Fruit fly (Drosophila melanogaster) whole organism, embryonic: ENCODE data around the gene Neu2.

Experiments
- ATbp ChIP-seq: fragments of 200-800 bp; sonication (Bioruptor generic); optimal IDR thresholded peaks from 2 replicates; lab custom pipeline; 2017; ENCODE audit warnings: missing biosample characterization, mild to moderate bottlenecking, missing genetic modification characterization, missing genetic modification reagents
- Blimp-1 ChIP-seq: fragments of 200-800 bp; sonication (Bioruptor generic); optimal IDR thresholded peaks from 3 replicates; lab custom pipeline; 2018; ENCODE audit warnings: missing biosample characterization, missing genetic modification characterization, mild to moderate bottlenecking, moderate library complexity, missing genetic modification reagents
- CG11504 ChIP-seq: fragments of 200-800 bp; sonication (Bioruptor generic); optimal IDR thresholded peaks from 3 replicates; lab custom pipeline; 2019; ENCODE audit warnings: missing biosample characterization, mild to moderate bottlenecking, missing genetic modification characterization, moderate library complexity
- CG12071 ChIP-seq: fragments of 200-800 bp; sonication (Bioruptor generic); optimal IDR thresholded peaks from 3 replicates; lab custom pipeline; 2018; ENCODE audit warnings: missing biosample characterization, mild to moderate bottlenecking, missing genetic modification characterization
- CG12769 ChIP-seq: fragments of 200-800 bp; sonication (Bioruptor generic); optimal IDR thresholded peaks from 2 replicates; lab custom pipeline; 2019; ENCODE audit warnings: missing biosample characterization, mild to moderate bottlenecking, missing genetic modification characterization, moderate library complexity
- CG14014 ChIP-seq: fragments of 200-800 bp; sonication (Bioruptor generic); IDR thresholded peaks from 2 replicates; pipeline ENCODE4 v1.3.6; 2022; ENCODE audit warnings: missing biosample characterization, missing genetic modification characterization
- CG15269 ChIP-seq: fragments of 200-800 bp; sonication (Bioruptor generic); optimal IDR thresholded peaks from 2 replicates; lab custom pipeline; 2018; ENCODE audit warnings: missing biosample characterization, mild to moderate bottlenecking, missing genetic modification characterization, moderate library complexity
- CG17328 ChIP-seq: fragments of 200-800 bp; sonication (Bioruptor generic); IDR thresholded peaks from 2 replicates; pipeline ENCODE4 v1.3.6; 2022; ENCODE audit warnings: missing biosample characterization, missing genetic modification characterization
- CG17359 ChIP-seq: fragments of 200-800 bp; sonication (Bioruptor generic); optimal IDR thresholded peaks from 3 replicates; lab custom pipeline; 2018; ENCODE audit warnings: missing biosample characterization, mild to moderate bottlenecking, missing genetic modification characterization, moderate library complexity
- CG17385 ChIP-seq: fragments of 200-800 bp; sonication (Bioruptor generic); optimal IDR thresholded peaks from 3 replicates; lab custom pipeline; 2018; ENCODE audit warnings: missing biosample characterization, mild to moderate bottlenecking, missing genetic modification characterization
- CG2116 ChIP-seq: fragments of 200-800 bp; sonication (Bioruptor generic); optimal IDR thresholded peaks from 3 replicates; lab custom pipeline; 2018; ENCODE audit warnings: missing biosample characterization, mild to moderate bottlenecking, missing genetic modification characterization
- CG2678 ChIP-seq: fragments of 200-800 bp; sonication (Bioruptor generic); optimal IDR thresholded peaks from 3 replicates; lab custom pipeline; 2019; ENCODE audit warnings: missing biosample characterization, mild to moderate bottlenecking, missing genetic modification characterization, moderate library complexity
- CG34422 ChIP-seq: fragments of 200-800 bp; sonication (Bioruptor generic); IDR thresholded peaks from 3 replicates; pipeline ENCODE4 v1.3.6; 2022; ENCODE audit warnings: missing biosample characterization, missing genetic modification characterization
- CG4404 ChIP-seq: fragments of 200-800 bp; sonication (Bioruptor generic); IDR thresholded peaks from 2 replicates; pipeline ENCODE4 v1.3.6; 2022; ENCODE audit warnings: missing biosample characterization, missing genetic modification characterization
- CG6689 ChIP-seq: fragments of 200-800 bp; sonication (Bioruptor generic); IDR thresholded peaks from 2 replicates; pipeline ENCODE4 v1.3.6; 2022; ENCODE audit warnings: missing biosample characterization, missing genetic modification characterization
- CG7839 ChIP-seq: fragments of 200-800 bp; sonication (Bioruptor generic); optimal IDR thresholded peaks from 3 replicates; lab custom pipeline; 2018; ENCODE audit warnings: missing biosample characterization, mild to moderate bottlenecking, missing genetic modification characterization, moderate library complexity
- CG7963 ChIP-seq: fragments of 200-800 bp; sonication (Bioruptor generic); IDR thresholded peaks from 3 replicates; pipeline ENCODE4 v1.3.6; 2022; ENCODE audit warnings: missing biosample characterization, missing genetic modification characterization; ENCODE audit not compliant: partially characterized antibody
- CG8281 ChIP-seq: fragments of 200-800 bp; sonication (Bioruptor generic); optimal IDR thresholded peaks from 2 replicates; lab custom pipeline; 2018; ENCODE audit warnings: missing biosample characterization, mild to moderate bottlenecking, missing genetic modification characterization, moderate library complexity
- CG9215 ChIP-seq: fragments of 200-800 bp; sonication (Bioruptor generic); IDR thresholded peaks from 2 replicates; pipeline ENCODE4 v1.3.6; 2022; ENCODE audit warnings: missing biosample characterization, missing genetic modification characterization
- CG9437 ChIP-seq: fragments of 200-800 bp; sonication (Bioruptor generic); optimal IDR thresholded peaks from 2 replicates; lab custom pipeline; 2018; ENCODE audit warnings: missing biosample characterization, mild to moderate bottlenecking, missing genetic modification characterization
- CG9727 ChIP-seq: fragments of 200-800 bp; sonication (Bioruptor generic); optimal IDR thresholded peaks from 3 replicates; lab custom pipeline; 2017; ENCODE audit warnings: missing biosample characterization, mild to moderate bottlenecking, missing genetic modification characterization
- Dbx ChIP-seq: fragments of 200-800 bp; sonication (Bioruptor generic); IDR thresholded peaks from 3 replicates; pipeline ENCODE4 v1.3.6; 2022; ENCODE audit warnings: missing biosample characterization, missing genetic modification characterization
- Dll ChIP-seq: fragments of 200-800 bp; sonication (Bioruptor generic); IDR thresholded peaks from 4 replicates; pipeline ENCODE4 v1.3.6; 2022; ENCODE audit warnings: missing biosample characterization, missing genetic modification characterization; ENCODE audit not compliant: partially characterized antibody
- Fer3 ChIP-seq: fragments of 200-800 bp; sonication (Bioruptor generic); optimal IDR thresholded peaks from 2 replicates; lab custom pipeline; 2018; ENCODE audit warnings: missing biosample characterization, mild to moderate bottlenecking, missing genetic modification characterization, moderate library complexity
- H2.0 ChIP-seq: fragments of 200-800 bp; sonication (Bioruptor generic); IDR thresholded peaks from 2 replicates; pipeline ENCODE4 v1.3.6; 2022; ENCODE audit warnings: missing biosample characterization, missing genetic modification characterization
- HLH3B ChIP-seq: fragments of 200-800 bp; sonication (Bioruptor generic); IDR thresholded peaks from 2 replicates; pipeline ENCODE4 v1.3.6; 2022; ENCODE audit warnings: missing biosample characterization, missing genetic modification characterization
- Hr51 ChIP-seq, 2 experiments: fragments of 200-800 bp; sonication (Bioruptor generic); optimal IDR thresholded peaks; 2 replicates in 1 of 2; 3 replicates in 1 of 2; lab custom pipeline; 2016 to 2018; ENCODE audit warnings: missing biosample characterization in 2 of 2, missing genetic modification characterization in 2 of 2, mild to moderate bottlenecking in 1 of 2, moderate library complexity in 1 of 2
- Hr78 ChIP-seq, 2 experiments: fragments of 200-800 bp in 1 of 2; fragments of >200 bp in 1 of 2; sonication (Bioruptor generic) in 1 of 2; optimal IDR thresholded peaks; 2 replicates each; lab custom pipeline; 2017 to 2019; ENCODE audit warnings: missing biosample characterization in 2 of 2, missing genetic modification characterization in 2 of 2, mild to moderate bottlenecking in 1 of 2, moderate library complexity in 1 of 2
- NfI ChIP-seq: fragments of 200-800 bp; sonication (Bioruptor generic); optimal IDR thresholded peaks from 3 replicates; lab custom pipeline; 2018; ENCODE audit warnings: missing biosample characterization, mild to moderate bottlenecking, missing genetic modification characterization, moderate library complexity
- PHDP ChIP-seq: fragments of 200-800 bp; sonication (Bioruptor generic); optimal IDR thresholded peaks from 3 replicates; lab custom pipeline; 2018; ENCODE audit warnings: missing biosample characterization, mild to moderate bottlenecking, missing genetic modification characterization, moderate library complexity
- Ptx1 ChIP-seq: fragments of 200-800 bp; sonication (Bioruptor generic); IDR thresholded peaks from 2 replicates; pipeline ENCODE4 v1.3.6; 2022; ENCODE audit warnings: missing biosample characterization, missing genetic modification characterization
- Rfx ChIP-seq: fragments of 200-800 bp; sonication (Bioruptor generic); IDR thresholded peaks from 2 replicates; pipeline ENCODE4 v1.3.6; 2022; ENCODE audit warnings: missing biosample characterization, missing genetic modification characterization
- Sry-δ ChIP-seq: fragments of 200-800 bp; sonication (Bioruptor generic); optimal IDR thresholded peaks from 2 replicates; lab custom pipeline; 2016; ENCODE audit warnings: missing biosample characterization, missing genetic modification characterization
- Xrp1 ChIP-seq: fragments of 200-800 bp; sonication (Bioruptor generic); IDR thresholded peaks from 2 replicates; pipeline ENCODE4 v1.3.6; 2022; ENCODE audit warnings: missing biosample characterization, missing genetic modification characterization
- aop ChIP-seq: fragments of 200-800 bp; sonication (Bioruptor generic); IDR thresholded peaks from 2 replicates; pipeline ENCODE4 v1.3.6; 2022; ENCODE audit warnings: missing biosample characterization, missing genetic modification characterization
- bcd ChIP-seq: fragments of 200-800 bp; sonication (Bioruptor generic); optimal IDR thresholded peaks from 2 replicates; lab custom pipeline; 2017; ENCODE audit warnings: missing biosample characterization, mild to moderate bottlenecking, missing genetic modification characterization
- btn ChIP-seq: fragments of 200-800 bp; sonication (Bioruptor generic); optimal IDR thresholded peaks from 2 replicates; lab custom pipeline; 2016; ENCODE audit warnings: missing biosample characterization, missing genetic modification characterization
- her ChIP-seq: fragments of 200-800 bp; sonication (Bioruptor generic); optimal IDR thresholded peaks from 2 replicates; lab custom pipeline; 2016; ENCODE audit warnings: missing biosample characterization, missing genetic modification characterization
- lilli ChIP-seq: fragments of 200-800 bp; sonication (Bioruptor generic); optimal IDR thresholded peaks from 3 replicates; lab custom pipeline; 2016; ENCODE audit warnings: missing biosample characterization, missing genetic modification characterization
- p53 ChIP-seq: fragments of 200-800 bp; sonication (Bioruptor generic); optimal IDR thresholded peaks from 2 replicates; lab custom pipeline; 2016; ENCODE audit warnings: missing biosample characterization, missing genetic modification characterization
- pfk ChIP-seq: fragments of 200-800 bp; sonication (Bioruptor generic); optimal IDR thresholded peaks from 2 replicates; lab custom pipeline; 2018; ENCODE audit warnings: missing biosample characterization, mild to moderate bottlenecking, missing genetic modification characterization, moderate library complexity
- phol ChIP-seq: fragments of 200-800 bp; sonication (Bioruptor generic); optimal IDR thresholded peaks from 3 replicates; lab custom pipeline; 2018; ENCODE audit warnings: missing biosample characterization, mild to moderate bottlenecking, missing genetic modification characterization, moderate library complexity
- scrt ChIP-seq: fragments of 200-800 bp; sonication (Bioruptor generic); optimal IDR thresholded peaks from 2 replicates; lab custom pipeline; 2018; ENCODE audit warnings: missing biosample characterization, mild to moderate bottlenecking, missing genetic modification characterization, moderate library complexity
- slbo ChIP-seq: fragments of 200-800 bp; sonication (Bioruptor generic); IDR thresholded peaks from 2 replicates; pipeline ENCODE4 v1.3.6; 2022; ENCODE audit warnings: missing biosample characterization, missing genetic modification characterization
- so ChIP-seq: fragments of 200-800 bp; sonication (Bioruptor generic); IDR thresholded peaks from 3 replicates; pipeline ENCODE4 v1.3.6; 2022; ENCODE audit warnings: missing biosample characterization, missing genetic modification characterization
- sob ChIP-seq: fragments of 200-800 bp; sonication (Bioruptor generic); IDR thresholded peaks from 2 replicates; pipeline ENCODE4 v1.3.6; 2022; ENCODE audit warnings: missing biosample characterization, missing genetic modification characterization
- tap ChIP-seq: fragments of 200-800 bp; optimal IDR thresholded peaks from 3 replicates; lab custom pipeline; 2019; ENCODE audit warnings: missing biosample characterization, mild to moderate bottlenecking, missing genetic modification characterization, moderate library complexity
- tin ChIP-seq: fragments of 200-800 bp; sonication (Bioruptor generic); optimal IDR thresholded peaks from 3 replicates; lab custom pipeline; 2016; ENCODE audit warnings: missing biosample characterization, missing genetic modification characterization

The Neu2 gene

dm6 chr3L:21509488-21510122, 19.2 kb upstream of the Neu2 start (continued):
- TF ChIP-seq p53 (GFP tag; lab: Kevin White, UChicago) (no peak), slbo (GFP tag; lab: Robert Waterston, UW) (peak; percentile 57), so (peak; percentile 39; the same call in 1 of the 3 replicates), phol (tag; lab: Kevin White, UChicago) (peak; percentile 39), CG8281 (tag; lab: Kevin White, UChicago) (no peak), CG17385 (GFP tag; lab: Kevin White, UChicago) (peak; percentile 31), NfI (GFP tag; lab: Kevin White, UChicago) (peak; percentile 31), CG9727 (GFP tag; lab: Kevin White, UChicago) (peak; percentile 15), ATbp (peak; percentile 25), Fer3 (tag; lab: Kevin White, UChicago) (peak; percentile 9), H2.0 (GFP tag; lab: Robert Waterston, UW) (0 out of 2 replicates have a peak, but pooled peaks have one; percentile 32), CG9437 (GFP tag; lab: Kevin White, UChicago) (peak; percentile 19), pfk (GFP tag; lab: Kevin White, UChicago) (no peak), Xrp1 (GFP tag; lab: Robert Waterston, UW) (peak; percentile 57; the same call in 1 of the 2 replicates), CG6689 (GFP tag; lab: Robert Waterston, UW) (0 out of 2 replicates have a peak, but pooled peaks have one; percentile 9), bcd (GFP tag; lab: Kevin White, UChicago) (peak; percentile 6), CG17359 (tag; lab: Kevin White, UChicago) (peak; percentile 38), CG34422 (GFP tag; lab: Robert Waterston, UW) (no peak), CG17328 (peak; percentile 51), PHDP (tag; lab: Kevin White, UChicago) (peak; percentile 67), CG12071 (peak; percentile 23), tap (tag; lab: Kevin White, UChicago) (peak; percentile 43), CG2678 (tag; lab: Kevin White, UChicago) (peak; percentile 50), lilli (peak; percentile 48), Rfx (GFP tag; lab: Robert Waterston, UW) (peak; percentile 66), CG12769 (peak; percentile 46), CG7963 (GFP tag; lab: Robert Waterston, UW) (no peak), CG15269 (peak; percentile 53), Hr51 (GFP tag; optimal IDR thresholded peaks at IDR 0.05; lab: Kevin White, UChicago) (peak in 1 of 2 experiments; percentile 49), CG14014 (GFP tag; lab: Robert Waterston, UW) (0 out of 2 replicates have a peak, but pooled peaks have one; percentile 25), CG2116 (GFP tag; lab: Kevin White, UChicago) (no peak), btn (GFP tag; lab: Kevin White, UChicago) (peak; percentile 23), Ptx1 (peak; percentile 28; the same call in 1 of the 2 replicates), CG9215 (GFP tag; lab: Robert Waterston, UW) (no peak), Sry-δ (GFP tag; lab: Kevin White, UChicago) (no peak), HLH3B (peak; percentile 38; the same call in 1 of the 2 replicates), sob (GFP tag; lab: Robert Waterston, UW) (peak; percentile 25; the same call in 1 of the 2 replicates), Dll (0 out of 4 replicates have a peak, but pooled peaks have one; percentile 18), CG4404 (GFP tag; lab: Robert Waterston, UW) (no peak), Blimp-1 (GFP tag; lab: Kevin White, UChicago) (peak; percentile 29), scrt (GFP tag; lab: Kevin White, UChicago) (peak; percentile 15), her (GFP tag; lab: Kevin White, UChicago) (peak; percentile 39), CG7839 (tag; lab: Kevin White, UChicago) (peak; percentile 35), aop (GFP tag; lab: Robert Waterston, UW) (0 out of 2 replicates have a peak, but pooled peaks have one; percentile 21), Hr78 (GFP tag; optimal IDR thresholded peaks at IDR 0.05; lab: Kevin White, UChicago) (peak in 1 of 2 experiments; percentile 57), Dbx (GFP tag; lab: Robert Waterston, UW) (0 out of 3 replicates have a peak, but pooled peaks have one; percentile 24), tin (GFP tag; lab: Kevin White, UChicago) (peak; percentile 50), CG11504 (peak; percentile 62)
